Worm (Caenorhabditis elegans) whole organism, late embryonic: ENCODE data around the gene pqn-2.

Experiments used
- ceh-34 ChIP-seq: sonication (generic microtip); optimal IDR thresholded peaks from 2 replicates; lab custom pipeline; 2016; ENCODE audit warnings: mild to moderate bottlenecking, missing genetic modification characterization, missing compliant biosample characterization
- pag-3 ChIP-seq: sonication (generic microtip); optimal IDR thresholded peaks from 2 replicates; lab custom pipeline; 2016; ENCODE audit warnings: missing compliant biosample characterization, missing genetic modification characterization, borderline replicate concordance

ce11 chrV:10361830-10362397 is 20.3 kb upstream of the pqn-2 start, which contains the start of gene cash-1:
- TF ChIP-seq pag-3 (tag; lab: Kevin White, UChicago) = no peak
- TF ChIP-seq ceh-34 (tag; lab: Kevin White, UChicago) = peak; percentile 10
